Fruit fly (Drosophila melanogaster): Measurements from ENCODE around the gene Cdc37.

DNA sequence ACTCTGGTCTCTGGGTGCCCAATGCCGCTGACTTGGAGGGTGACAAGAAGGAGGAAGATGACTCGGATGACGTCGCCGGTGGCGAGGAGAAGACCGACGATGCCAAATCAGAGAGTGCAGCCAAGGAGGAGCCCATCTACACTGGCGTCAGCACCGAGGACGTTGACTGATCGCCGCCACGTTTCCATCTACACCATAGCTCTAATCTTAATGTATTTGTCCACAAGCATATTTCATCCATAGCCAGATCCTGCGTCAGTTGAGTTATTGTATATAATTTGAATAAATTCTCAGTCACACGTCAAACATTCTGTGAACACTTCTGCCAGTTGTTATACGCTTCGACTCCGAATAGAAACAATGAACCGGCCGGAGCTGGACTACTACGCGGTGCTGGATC is 1.8 kb downstream of the Cdc37 start, which contains the start of gene CG12020:
- no peak for TF ChIP-seq ttk (optimal IDR thresholded peaks at IDR 0.05)
- no peak for TF ChIP-seq psq (optimal IDR thresholded peaks at IDR 0.05)
- TF ChIP-seq h (optimal IDR thresholded peaks at IDR 0.05) = no peak
- TF ChIP-seq insv (optimal IDR thresholded peaks at IDR 0.05) = no peak
- TF ChIP-seq Sin3A (optimal IDR thresholded peaks at IDR 0.05) = no peak
- TF ChIP-seq Myc (optimal IDR thresholded peaks at IDR 0.05) = no peak
